Worm (Caenorhabditis elegans) whole organism, L3 larva: ENCODE results near the gene mua-3.

Experiments
- daf-12 ChIP-seq: fragments of 150-350 bp; optimal IDR thresholded peaks from 2 replicates; lab custom pipeline; 2014; ENCODE audit warnings: missing biosample characterization, missing genetic modification reagents, missing genetic modification characterization
- egl-27 ChIP-seq: sonication (generic microtip); optimal IDR thresholded peaks from 4 replicates; lab custom pipeline; 2017; ENCODE audit warnings: missing biosample characterization, missing genetic modification reagents, missing genetic modification characterization
- jun-1 ChIP-seq: fragments of 150-350 bp; optimal IDR thresholded peaks from 2 replicates; lab custom pipeline; 2014; ENCODE audit warnings: missing biosample characterization, missing genetic modification reagents, missing genetic modification characterization
- lin-15B ChIP-seq: fragments of 150-350 bp; optimal IDR thresholded peaks from 2 replicates; lab custom pipeline; 2014; ENCODE audit warnings: missing biosample characterization, missing genetic modification characterization
- pqm-1 ChIP-seq: fragments of 150-350 bp; optimal IDR thresholded peaks from 2 replicates; lab custom pipeline; 2017; ENCODE audit warnings: missing biosample characterization, missing genetic modification characterization, inconsistent platforms
- tbx-2 ChIP-seq: sonication (generic microtip); optimal IDR thresholded peaks from 2 replicates; lab custom pipeline; 2016; ENCODE audit warnings: mild to moderate bottlenecking, missing genetic modification characterization, missing compliant biosample characterization
- zag-1 ChIP-seq: fragments of 150-350 bp; optimal IDR thresholded peaks from 2 replicates; lab custom pipeline; 2014; ENCODE audit warnings: missing biosample characterization, missing genetic modification characterization
- ztf-11 ChIP-seq: fragments of 150-350 bp; optimal IDR thresholded peaks from 2 replicates; lab custom pipeline; 2014; ENCODE audit warnings: missing biosample characterization, missing genetic modification characterization

ce11 chrIII:10170265-10170664 is 9.8 kb downstream of the mua-3 start:
- TF ChIP-seq ztf-11 (tag; lab: Kevin White, UChicago) (no peak), pqm-1 (tag; lab: Kevin White, UChicago) (no peak), jun-1 (tag; lab: Kevin White, UChicago) (no peak), tbx-2 (tag; lab: Kevin White, UChicago) (no peak), egl-27 (tag; lab: Kevin White, UChicago) (no peak), zag-1 (no peak), daf-12 (tag; lab: Kevin White, UChicago) (no peak), lin-15B (tag; lab: Kevin White, UChicago) (no peak)
